Fruit fly (Drosophila melanogaster): ENCODE measurements around the gene CG31668.
A peak's percentile ranks its signal among the peaks of the same experiment; 100 is the strongest.

CG31668 gene

dm6 chr2L:2162729-2163567, 43.0 kb downstream of the CG31668 start (continued):
- TF ChIP-seq Lhr (GFP tag; optimal IDR thresholded peaks at IDR 0.05) (no peak), CG10959 (GFP tag; IDR thresholded peaks at IDR 0.05) (no peak), CG2129 (GFP tag; IDR thresholded peaks at IDR 0.05; ENCODE audit: partially characterized antibody) (no peak), bcd (GFP tag; optimal IDR thresholded peaks at IDR 0.05) (no peak), CG1529 (GFP tag; optimal IDR thresholded peaks at IDR 0.05) (no peak), en (GFP tag; optimal IDR thresholded peaks at IDR 0.05) (no peak), CG1602 (GFP tag; optimal IDR thresholded peaks at IDR 0.05) (no peak), fd96Cb (tag; optimal IDR thresholded peaks at IDR 0.05) (peak; percentile 5), Eip74EF (GFP tag; optimal IDR thresholded peaks at IDR 0.05) (no peak), bsh (GFP tag; optimal IDR thresholded peaks at IDR 0.05) (peak in 1 of 2 experiments; percentile 42), HmgZ (tag; optimal IDR thresholded peaks at IDR 0.05) (no peak), CG2875 (GFP tag; optimal IDR thresholded peaks at IDR 0.05) (no peak), D19B (GFP tag; optimal IDR thresholded peaks at IDR 0.05) (no peak), gem (tag; optimal IDR thresholded peaks at IDR 0.05) (peak; percentile 12), gfzf (GFP tag; optimal IDR thresholded peaks at IDR 0.05) (no peak), ind (GFP tag; optimal IDR thresholded peaks at IDR 0.05) (no peak), CG9437 (GFP tag; optimal IDR thresholded peaks at IDR 0.05) (no peak), CG15696 (tag; optimal IDR thresholded peaks at IDR 0.05) (no peak), Abd-B (GFP tag; optimal IDR thresholded peaks at IDR 0.05) (no peak), CG11696 (GFP tag; IDR thresholded peaks at IDR 0.05) (peak; percentile 86), pnt (GFP tag; optimal IDR thresholded peaks at IDR 0.05) (peak; percentile 23), jigr1 (GFP tag; IDR thresholded peaks at IDR 0.05) (no peak), Hr51 (GFP tag; optimal IDR thresholded peaks at IDR 0.05) (no peak), wek (GFP tag; optimal IDR thresholded peaks at IDR 0.05) (no peak), Sox102F (GFP tag; optimal IDR thresholded peaks at IDR 0.05) (no peak), ssp (GFP tag; IDR thresholded peaks at IDR 0.05) (no peak), CG4404 (GFP tag; IDR thresholded peaks at IDR 0.05) (no peak), CG34224 (GFP tag; IDR thresholded peaks at IDR 0.05; ENCODE audit: partially characterized antibody) (no peak), Optix (GFP tag; IDR thresholded peaks at IDR 0.05) (no peak), CG16863 (GFP tag; optimal IDR thresholded peaks at IDR 0.05) (no peak), rib (GFP tag; IDR thresholded peaks at IDR 0.05) (no peak), CG8478 (optimal IDR thresholded peaks at IDR 0.05) (no peak), Atf3 (GFP tag; optimal IDR thresholded peaks at IDR 0.05) (no peak), dmrt11E (tag; optimal IDR thresholded peaks at IDR 0.05) (peak; percentile 7), CG6254 (GFP tag; optimal IDR thresholded peaks at IDR 0.05) (no peak), Drgx (GFP tag; IDR thresholded peaks at IDR 0.05) (no peak), Ptx1 (GFP tag; IDR thresholded peaks at IDR 0.05) (0 out of 2 replicates have a peak, but pooled peaks have one; percentile 28), twi (tag; optimal IDR thresholded peaks at IDR 0.05) (peak; percentile 100), gsb-n (tag; optimal IDR thresholded peaks at IDR 0.05) (no peak), CG8388 (GFP tag; optimal IDR thresholded peaks at IDR 0.05) (no peak), lab (GFP tag; optimal IDR thresholded peaks at IDR 0.05) (no peak), sna (GFP tag; IDR thresholded peaks at IDR 0.05; ENCODE audit: partially characterized antibody) (no peak), lilli (GFP tag; optimal IDR thresholded peaks at IDR 0.05) (no peak), salm (tag; optimal IDR thresholded peaks at IDR 0.05) (no peak), CG13894 (tag; optimal IDR thresholded peaks at IDR 0.05) (no peak), Myb (GFP tag; optimal IDR thresholded peaks at IDR 0.05) (no peak), br (optimal IDR thresholded peaks at IDR 0.05) (no peak), CG11504 (tag; optimal IDR thresholded peaks at IDR 0.05) (peak; percentile 19)
